Fruit fly (Drosophila melanogaster) whole organism, embryonic: ENCODE measurements around the gene CG43707.

Experiments used
- ATbp ChIP-seq: fragments of 200-800 bp; sonication (Bioruptor generic); optimal IDR thresholded peaks from 2 replicates; lab custom pipeline; 2017; ENCODE audit warnings: missing biosample characterization, mild to moderate bottlenecking, missing genetic modification characterization, missing genetic modification reagents
- Atf3 ChIP-seq: fragments of 200-800 bp; sonication (Bioruptor generic); optimal IDR thresholded peaks from 3 replicates; lab custom pipeline; 2016; ENCODE audit warnings: missing biosample characterization, missing genetic modification characterization
- BEAF-32 ChIP-seq: fragments of 200-800 bp; sonication (Bioruptor generic); optimal IDR thresholded peaks from 3 replicates; lab custom pipeline; 2017; ENCODE audit warnings: missing biosample characterization, missing genetic modification characterization, mild to moderate bottlenecking, moderate library complexity, missing genetic modification reagents
- CG10565 ChIP-seq: fragments of 200-800 bp; sonication (Bioruptor generic); optimal IDR thresholded peaks from 3 replicates; lab custom pipeline; 2016; ENCODE audit warnings: missing biosample characterization, mild to moderate bottlenecking, missing genetic modification characterization
- CG11093 ChIP-seq: fragments of 200-800 bp; sonication (Bioruptor generic); IDR thresholded peaks from 3 replicates; pipeline ENCODE4 v1.3.6; 2022; ENCODE audit warnings: missing biosample characterization, missing genetic modification characterization
- CG14667 ChIP-seq: fragments of 200-800 bp; sonication (Bioruptor generic); IDR thresholded peaks from 2 replicates; pipeline ENCODE4 v1.3.6; 2022; ENCODE audit warnings: missing biosample characterization, missing genetic modification characterization
- CG1529 ChIP-seq: fragments of 200-800 bp; sonication (Bioruptor generic); optimal IDR thresholded peaks from 3 replicates; lab custom pipeline; 2018; ENCODE audit warnings: missing biosample characterization, missing genetic modification characterization
- CG1647 ChIP-seq: fragments of 200-800 bp; sonication (Bioruptor generic); optimal IDR thresholded peaks from 3 replicates; lab custom pipeline; 2016; ENCODE audit warnings: missing biosample characterization, missing genetic modification characterization
- CG17361 ChIP-seq: fragments of 200-800 bp; sonication (Bioruptor generic); IDR thresholded peaks from 3 replicates; pipeline ENCODE4 v1.3.6; 2022; ENCODE audit warnings: missing biosample characterization, missing genetic modification characterization
- CG17612 ChIP-seq: fragments of 200-800 bp; sonication (Bioruptor generic); IDR thresholded peaks from 2 replicates; pipeline ENCODE4 v1.3.6; 2022; ENCODE audit warnings: missing biosample characterization, missing genetic modification characterization
- CG18011 ChIP-seq: fragments of 200-800 bp; sonication (Bioruptor generic); optimal IDR thresholded peaks from 2 replicates; lab custom pipeline; 2017; ENCODE audit warnings: missing biosample characterization, missing genetic modification characterization, mild to moderate bottlenecking, moderate library complexity, missing genotype
- CG18764 ChIP-seq: fragments of 200-800 bp; sonication (Bioruptor generic); optimal IDR thresholded peaks from 3 replicates; lab custom pipeline; 2016; ENCODE audit warnings: missing biosample characterization, missing genetic modification characterization
- CG2120 ChIP-seq: fragments of 200-800 bp; sonication (Bioruptor generic); optimal IDR thresholded peaks from 3 replicates; lab custom pipeline; 2016; ENCODE audit warnings: missing biosample characterization, missing genetic modification characterization
- CG30403 ChIP-seq: fragments of 200-800 bp; sonication (Bioruptor generic); optimal IDR thresholded peaks from 3 replicates; lab custom pipeline; 2016; ENCODE audit warnings: missing biosample characterization, missing genetic modification characterization
- CG7372 ChIP-seq: fragments of 200-800 bp; sonication (Bioruptor generic); IDR thresholded peaks from 2 replicates; pipeline ENCODE4 v1.3.6; 2022; ENCODE audit warnings: missing biosample characterization, missing genetic modification characterization
- CG8359 ChIP-seq: fragments of 200-800 bp; sonication (Bioruptor generic); optimal IDR thresholded peaks from 2 replicates; lab custom pipeline; 2017; ENCODE audit warnings: missing biosample characterization, mild to moderate bottlenecking, missing genetic modification characterization, borderline replicate concordance
- CG8924 ChIP-seq: fragments of 200-800 bp; optimal IDR thresholded peaks from 3 replicates; lab custom pipeline; 2019; ENCODE audit warnings: missing biosample characterization, mild to moderate bottlenecking, missing genetic modification characterization, moderate library complexity
- CG9817 ChIP-seq: fragments of 200-800 bp; sonication (Bioruptor generic); optimal IDR thresholded peaks from 2 replicates; lab custom pipeline; 2018; ENCODE audit warnings: missing biosample characterization, mild to moderate bottlenecking, missing genetic modification characterization, moderate library complexity
- Dip2 ChIP-seq: fragments of 200-800 bp; sonication (Bioruptor generic); IDR thresholded peaks from 2 replicates; pipeline ENCODE4 v1.3.6; 2022; ENCODE audit warnings: missing biosample characterization, missing genetic modification characterization
- ERR ChIP-seq: fragments of 200-800 bp; sonication (Bioruptor generic); optimal IDR thresholded peaks from 2 replicates; lab custom pipeline; 2016; ENCODE audit warnings: missing biosample characterization, missing genetic modification characterization
- Fer3 ChIP-seq: fragments of 200-800 bp; sonication (Bioruptor generic); optimal IDR thresholded peaks from 2 replicates; lab custom pipeline; 2018; ENCODE audit warnings: missing biosample characterization, mild to moderate bottlenecking, missing genetic modification characterization, moderate library complexity
- Gsc ChIP-seq: fragments of 200-800 bp; sonication (Bioruptor generic); IDR thresholded peaks from 2 replicates; pipeline ENCODE4 v1.3.6; 2022; ENCODE audit warnings: missing biosample characterization, missing genetic modification characterization
- Hr3 ChIP-seq: fragments of 200-800 bp; sonication (Bioruptor generic); optimal IDR thresholded peaks from 3 replicates; lab custom pipeline; 2016; ENCODE audit warnings: missing biosample characterization, missing genetic modification characterization
- Hr51 ChIP-seq, 2 experiments: fragments of 200-800 bp; sonication (Bioruptor generic); optimal IDR thresholded peaks; 2 replicates in 1 of 2; 3 replicates in 1 of 2; lab custom pipeline; 2016 to 2018; ENCODE audit warnings: missing biosample characterization in 2 of 2, missing genetic modification characterization in 2 of 2, mild to moderate bottlenecking in 1 of 2, moderate library complexity in 1 of 2
- Lim3 ChIP-seq: fragments of 200-800 bp; sonication (Bioruptor generic); IDR thresholded peaks from 2 replicates; pipeline ENCODE4 v1.3.6; 2022; ENCODE audit warnings: missing biosample characterization, missing genetic modification characterization
- Nf-YC ChIP-seq: fragments of 200-800 bp; optimal IDR thresholded peaks from 3 replicates; lab custom pipeline; 2019; ENCODE audit warnings: missing biosample characterization, mild to moderate bottlenecking, missing genetic modification characterization, moderate library complexity
- Oaz ChIP-seq: fragments of 200-800 bp; sonication (Bioruptor generic); IDR thresholded peaks from 2 replicates; pipeline ENCODE4 v1.3.6; 2022; ENCODE audit warnings: missing biosample characterization, missing genetic modification characterization
- Rfx ChIP-seq: fragments of 200-800 bp; sonication (Bioruptor generic); IDR thresholded peaks from 2 replicates; pipeline ENCODE4 v1.3.6; 2022; ENCODE audit warnings: missing biosample characterization, missing genetic modification characterization
- Rx ChIP-seq: fragments of 200-800 bp; sonication (Bioruptor generic); IDR thresholded peaks from 2 replicates; pipeline ENCODE4 v1.3.6; 2022; ENCODE audit warnings: missing biosample characterization, missing genetic modification characterization
- Side ChIP-seq: fragments of 200-800 bp; sonication (Bioruptor generic); optimal IDR thresholded peaks from 2 replicates; lab custom pipeline; 2016; ENCODE audit warnings: missing biosample characterization, missing genetic modification characterization
- Trl ChIP-seq, 3 experiments: fragments of >200 bp in 2 of 3; fragments of 200-800 bp in 1 of 3; sonication (Bioruptor generic) in 1 of 3; optimal IDR thresholded peaks; 2 replicates in 1 of 3; 3 replicates in 2 of 3; lab custom pipeline; 2016 to 2017; ENCODE audit warnings: missing biosample characterization in 1 of 3, missing genetic modification characterization in 1 of 3
- bsh ChIP-seq, 2 experiments: fragments of 200-800 bp; sonication (Bioruptor generic); optimal IDR thresholded peaks; 2 replicates each; lab custom pipeline; 2017 to 2018; ENCODE audit warnings: mild to moderate bottlenecking in 2 of 2, missing biosample characterization in 2 of 2, missing genetic modification characterization in 2 of 2, moderate library complexity in 1 of 2
- corto ChIP-seq: fragments of 200-800 bp; sonication (Bioruptor generic); optimal IDR thresholded peaks from 2 replicates; lab custom pipeline; 2016; ENCODE audit warnings: missing biosample characterization, mild to moderate bottlenecking, missing genetic modification characterization, moderate library complexity
- da ChIP-seq: fragments of 200-800 bp; sonication (Bioruptor generic); optimal IDR thresholded peaks from 2 replicates; lab custom pipeline; 2016; ENCODE audit warnings: missing biosample characterization, missing genetic modification characterization
- danr ChIP-seq: fragments of 200-800 bp; sonication (Bioruptor generic); IDR thresholded peaks from 2 replicates; pipeline ENCODE4 v1.3.6; 2022; ENCODE audit warnings: missing biosample characterization, missing genetic modification characterization
- dm ChIP-seq: fragments of 200-800 bp; sonication (Bioruptor generic); optimal IDR thresholded peaks from 3 replicates; lab custom pipeline; 2016; ENCODE audit warnings: missing biosample characterization, missing genetic modification characterization
- gsb ChIP-seq: fragments of 200-800 bp; sonication (Bioruptor generic); IDR thresholded peaks from 2 replicates; pipeline ENCODE4 v1.3.6; 2022; ENCODE audit warnings: missing biosample characterization, missing genetic modification characterization
- gsb-n ChIP-seq: fragments of 200-800 bp; sonication (Bioruptor generic); optimal IDR thresholded peaks from 3 replicates; lab custom pipeline; 2018; ENCODE audit warnings: missing biosample characterization, mild to moderate bottlenecking, missing genetic modification characterization
- ham ChIP-seq: fragments of 200-800 bp; sonication (Bioruptor generic); IDR thresholded peaks from 2 replicates; pipeline ENCODE4 v1.3.6; 2022; ENCODE audit warnings: missing biosample characterization, missing genetic modification characterization
- ken ChIP-seq: fragments of 200-800 bp; sonication (Bioruptor generic); IDR thresholded peaks from 3 replicates; pipeline ENCODE4 v1.3.6; 2022; ENCODE audit warnings: missing biosample characterization, missing genetic modification characterization
- lab ChIP-seq: fragments of 200-800 bp; sonication (Bioruptor generic); optimal IDR thresholded peaks from 3 replicates; lab custom pipeline; 2017; ENCODE audit warnings: missing biosample characterization, missing genetic modification characterization, mild to moderate bottlenecking, moderate library complexity, missing genetic modification reagents
- pita ChIP-seq: fragments of 200-800 bp; sonication (Bioruptor generic); optimal IDR thresholded peaks from 2 replicates; lab custom pipeline; 2017; ENCODE audit warnings: missing biosample characterization, mild to moderate bottlenecking, missing genetic modification characterization
- ro ChIP-seq: fragments of 200-800 bp; sonication (Bioruptor generic); IDR thresholded peaks from 2 replicates; pipeline ENCODE4 v1.3.6; 2022; ENCODE audit warnings: missing biosample characterization, missing genetic modification characterization
- row ChIP-seq: fragments of 200-800 bp; sonication (Bioruptor generic); IDR thresholded peaks from 3 replicates; pipeline ENCODE4 v1.3.6; 2022; ENCODE audit warnings: missing biosample characterization, missing genetic modification characterization
- twi ChIP-seq: fragments of 200-800 bp; optimal IDR thresholded peaks from 2 replicates; lab custom pipeline; 2019; ENCODE audit warnings: missing biosample characterization, mild to moderate bottlenecking, missing genetic modification characterization, moderate library complexity
- tx ChIP-seq: fragments of 200-800 bp; sonication (Bioruptor generic); optimal IDR thresholded peaks from 2 replicates; lab custom pipeline; 2016; ENCODE audit warnings: missing biosample characterization, missing genetic modification characterization
- vvl ChIP-seq: fragments of 200-800 bp; sonication (Bioruptor generic); IDR thresholded peaks from 2 replicates; pipeline ENCODE4 v1.3.6; 2022; ENCODE audit warnings: missing biosample characterization, missing genetic modification characterization
- zfh1 ChIP-seq: fragments of 200-800 bp; sonication (Bioruptor generic); IDR thresholded peaks from 3 replicates; pipeline ENCODE4 v1.3.6; 2022; ENCODE audit warnings: missing biosample characterization, missing genetic modification characterization

Gene CG43707

DNA sequence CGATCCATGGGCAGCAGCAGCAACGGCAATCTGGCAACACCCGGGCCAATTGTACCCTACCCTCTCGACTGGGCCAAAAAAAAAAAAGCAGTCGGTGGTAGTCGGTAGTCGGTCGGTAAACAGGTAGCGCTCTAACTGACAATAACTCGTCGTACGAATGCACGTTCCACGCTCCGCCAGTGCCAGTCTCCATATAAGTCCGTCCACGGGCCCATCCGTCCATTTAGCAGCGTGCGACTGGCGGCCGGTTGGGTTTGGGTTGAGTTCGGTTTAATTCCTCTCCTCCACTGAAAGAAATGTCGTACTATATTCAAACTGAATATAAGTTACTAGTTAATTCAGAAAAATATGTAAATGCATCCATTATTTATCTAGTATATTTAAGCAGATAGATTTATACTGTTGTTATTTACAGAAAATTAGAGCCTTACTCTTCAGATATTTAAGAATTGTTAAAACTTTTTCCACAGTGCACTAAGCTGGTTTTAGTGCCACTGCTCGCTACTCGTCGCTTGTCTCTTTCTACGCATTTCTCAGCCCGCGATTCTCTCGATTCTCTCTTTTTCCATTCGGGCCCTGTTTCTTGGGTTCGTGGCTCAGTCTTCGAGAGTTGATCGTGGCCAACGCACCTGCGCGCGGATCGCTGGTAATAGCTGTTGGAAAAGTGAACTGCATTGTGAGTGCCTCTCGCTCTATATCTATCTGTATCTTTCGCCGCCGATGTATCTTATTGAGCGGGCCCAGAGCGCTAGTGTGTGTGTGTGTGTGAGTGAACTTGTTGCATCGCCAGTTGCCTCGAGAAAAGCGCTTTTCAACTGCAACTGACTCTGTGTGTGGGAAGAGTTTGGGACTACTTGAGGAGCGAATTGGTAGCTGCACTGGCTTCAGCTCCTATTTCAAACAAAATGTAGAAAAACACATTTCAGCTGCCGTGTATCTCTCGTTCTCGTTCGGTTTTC is 14.3 kb downstream of the CG43707 start, which contains the start of gene bowl (continued):
- TF ChIP-seq Hr51 (GFP tag; optimal IDR thresholded peaks at IDR 0.05; lab: Kevin White, UChicago): peak; percentile 96 to 98
- TF ChIP-seq CG7372 (GFP tag; lab: Robert Waterston, UW): peak; percentile 93
- TF ChIP-seq Rfx (GFP tag; lab: Robert Waterston, UW): peak; percentile 97
- peak; percentile 89 for TF ChIP-seq Oaz
- TF ChIP-seq corto (GFP tag; lab: Kevin White, UChicago): peak; percentile 95
- TF ChIP-seq CG11093 (GFP tag; lab: Robert Waterston, UW): peak; percentile 90
- TF ChIP-seq tx (GFP tag; lab: Kevin White, UChicago): peak; percentile 80
- TF ChIP-seq Atf3 (GFP tag; lab: Kevin White, UChicago): peak; percentile 92
- TF ChIP-seq Hr3 (GFP tag; lab: Kevin White, UChicago): peak; percentile 97
- peak; percentile 85 for TF ChIP-seq gsb
- TF ChIP-seq lab (GFP tag; lab: Kevin White, UChicago): peak; percentile 93
- TF ChIP-seq Dip2 (GFP tag; lab: Robert Waterston, UW): peak; percentile 49; the same call in 1 of the 2 replicates
- no peak for TF ChIP-seq BEAF-32
- TF ChIP-seq CG8359 (GFP tag; lab: Kevin White, UChicago): peak; percentile 77
- TF ChIP-seq CG1529: peak; percentile 95
- TF ChIP-seq Fer3 (tag; lab: Kevin White, UChicago): peak; percentile 85
- TF ChIP-seq Side (GFP tag; lab: Kevin White, UChicago): peak; percentile 93
- peak; percentile 84 for TF ChIP-seq CG18764 (GFP tag; lab: Kevin White, UChicago)
- peak; percentile 99 for TF ChIP-seq gsb-n
- TF ChIP-seq ken (GFP tag; lab: Robert Waterston, UW): peak; percentile 93
- TF ChIP-seq CG30403 (GFP tag; lab: Kevin White, UChicago): peak; percentile 98
- TF ChIP-seq ham (GFP tag; lab: Robert Waterston, UW): peak; percentile 82; the same call in 1 of the 2 replicates
- peak; percentile 90 for TF ChIP-seq twi
- TF ChIP-seq ATbp (GFP tag; lab: Kevin White, UChicago): peak; percentile 95
- TF ChIP-seq Trl (optimal IDR thresholded peaks at IDR 0.05; lab: Kevin White, UChicago): peak; percentile 71 to 75
- TF ChIP-seq Trl (GFP tag; optimal IDR thresholded peaks at IDR 0.05; lab: Kevin White, UChicago): peak; percentile 90
- TF ChIP-seq CG14667 (GFP tag; lab: Robert Waterston, UW): peak; percentile 94
- TF ChIP-seq row (GFP tag; lab: Robert Waterston, UW): peak; percentile 98
- TF ChIP-seq zfh1: peak; percentile 98
- peak; percentile 74 for TF ChIP-seq Nf-YC (tag; lab: Kevin White, UChicago)
- peak; percentile 93 to 99 for TF ChIP-seq bsh (GFP tag; optimal IDR thresholded peaks at IDR 0.05; lab: Kevin White, UChicago)
- peak; percentile 91 for TF ChIP-seq Gsc (GFP tag; lab: Robert Waterston, UW)
- TF ChIP-seq Lim3 (GFP tag; lab: Robert Waterston, UW): peak; percentile 82
- peak; percentile 94 for TF ChIP-seq ro (GFP tag; lab: Robert Waterston, UW)
- peak; percentile 89 for TF ChIP-seq CG9817 (tag; lab: Kevin White, UChicago)
- peak; percentile 72 for TF ChIP-seq CG18011 (GFP tag; lab: Kevin White, UChicago)
- TF ChIP-seq vvl (GFP tag; lab: Robert Waterston, UW): peak; percentile 99
- TF ChIP-seq danr: peak; percentile 91
- TF ChIP-seq ERR (GFP tag; lab: Kevin White, UChicago): peak; percentile 82
- TF ChIP-seq CG17612 (GFP tag; lab: Robert Waterston, UW): peak; percentile 90
- peak; percentile 72 for TF ChIP-seq CG10565
- TF ChIP-seq Rx (GFP tag; lab: Robert Waterston, UW): peak; percentile 86
- peak; percentile 99 for TF ChIP-seq CG8924 (tag; lab: Kevin White, UChicago)
- TF ChIP-seq CG1647: peak; percentile 79
- TF ChIP-seq da: peak; percentile 0
- peak; percentile 86 for TF ChIP-seq CG17361
- TF ChIP-seq pita (GFP tag; lab: Kevin White, UChicago): no peak
- peak; percentile 97 for TF ChIP-seq CG2120 (GFP tag; lab: Kevin White, UChicago)
- peak; percentile 81 for TF ChIP-seq dm (GFP tag; lab: Kevin White, UChicago)
